Worm (Caenorhabditis elegans) whole organism, midembryonic: Measurements from ENCODE around the gene clec-22.

ENCODE experiments used
- T22C8.4 ChIP-seq: fragments of 200-800 bp; sonication (Bioruptor generic); IDR thresholded peaks from 2 replicates; pipeline ENCODE4 v1.3.6; 2022; ENCODE audit warnings: missing genetic modification characterization, missing compliant biosample characterization
- cog-1 ChIP-seq: sonication (generic microtip); optimal IDR thresholded peaks from 2 replicates; lab custom pipeline; 2016; ENCODE audit warnings: missing genetic modification characterization, missing compliant biosample characterization
- flt-1 ChIP-seq: fragments of 200-800 bp; sonication (Bioruptor generic); IDR thresholded peaks from 2 replicates; pipeline ENCODE4 v1.3.6; 2022; ENCODE audit warnings: missing genetic modification characterization, missing compliant biosample characterization
- klf-2 ChIP-seq: fragments of 200-800 bp; sonication (Bioruptor generic); conservative IDR thresholded peaks from 2 replicates; pipeline ENCODE4 v1.3.6; 2022; ENCODE audit warnings: missing genetic modification reagents, missing genetic modification characterization, missing compliant biosample characterization
- med-1 ChIP-seq: sonication (generic microtip); optimal IDR thresholded peaks from 2 replicates; lab custom pipeline; 2017; ENCODE audit warnings: missing genetic modification characterization, mild to moderate bottlenecking, missing compliant biosample characterization, antibody characterized with exemption, missing genetic modification reagents; ENCODE audit not compliant: insufficient read depth
- ref-1 ChIP-seq: fragments of 200-800 bp; sonication (Bioruptor generic); conservative IDR thresholded peaks from 2 replicates; pipeline ENCODE4 v1.3.6; 2022; ENCODE audit warnings: missing genetic modification reagents, missing genetic modification characterization, missing compliant biosample characterization
- tab-1 ChIP-seq: fragments of 200-800 bp; sonication (Bioruptor generic); IDR thresholded peaks from 2 replicates; pipeline ENCODE4 v1.3.6; 2022; ENCODE audit warnings: missing genetic modification characterization, missing compliant biosample characterization
- ztf-23 ChIP-seq: fragments of 200-800 bp; sonication (Bioruptor generic); IDR thresholded peaks from 2 replicates; pipeline ENCODE4 v1.3.6; 2022; ENCODE audit warnings: missing genetic modification reagents, missing genetic modification characterization, missing compliant biosample characterization
- ztf-29 ChIP-seq: fragments of 200-800 bp; sonication (Bioruptor generic); IDR thresholded peaks from 2 replicates; pipeline ENCODE4 v1.3.6; 2022; ENCODE audit warnings: missing genetic modification reagents, missing genetic modification characterization, missing compliant biosample characterization

Gene clec-22

DNA sequence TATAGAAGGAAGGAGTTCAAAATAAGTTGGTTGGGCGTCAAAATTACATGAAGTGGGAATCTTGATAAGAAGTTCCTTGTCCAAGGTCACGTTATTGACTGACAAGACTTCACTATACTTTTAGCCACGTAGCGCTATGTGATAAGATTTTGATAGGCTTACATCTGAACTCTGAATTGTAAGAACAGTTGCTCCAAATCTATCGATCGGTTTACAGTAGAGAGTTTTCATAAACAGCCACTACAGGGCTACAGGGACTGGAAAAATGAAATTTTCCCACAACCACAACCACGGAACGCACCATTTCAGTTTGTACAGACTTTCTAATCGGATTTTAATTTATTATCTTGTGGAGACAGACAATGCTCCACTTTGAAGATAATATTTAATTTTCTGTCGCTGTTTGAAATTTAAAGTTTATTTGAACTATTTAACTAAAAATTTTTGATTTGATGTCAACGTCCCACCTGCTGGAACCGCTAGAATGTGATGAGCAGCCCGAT is at the start of gene clec-22, which contains the start of gene clec-31:
Gene clec-22 (plus strand): TSS at position 453 of the 503 bp plus-strand sequence.
Gene clec-31 (minus strand): TSS at position 101 of the 503 bp plus-strand sequence.
- TF ChIP-seq flt-1 (GFP tag; lab: Robert Waterston, UW) (no peak), ztf-29 (GFP tag; lab: Robert Waterston, UW) (no peak), med-1 (GFP tag; lab: Kevin White, UChicago) (no peak), cog-1 (tag; lab: Kevin White, UChicago) (no peak), klf-2 (GFP tag; lab: Robert Waterston, UW) (no peak), ref-1 (GFP tag; lab: Robert Waterston, UW) (no peak), ztf-23 (GFP tag; lab: Robert Waterston, UW) (no peak), T22C8.4 (no peak), tab-1 (no peak)

DNA sequence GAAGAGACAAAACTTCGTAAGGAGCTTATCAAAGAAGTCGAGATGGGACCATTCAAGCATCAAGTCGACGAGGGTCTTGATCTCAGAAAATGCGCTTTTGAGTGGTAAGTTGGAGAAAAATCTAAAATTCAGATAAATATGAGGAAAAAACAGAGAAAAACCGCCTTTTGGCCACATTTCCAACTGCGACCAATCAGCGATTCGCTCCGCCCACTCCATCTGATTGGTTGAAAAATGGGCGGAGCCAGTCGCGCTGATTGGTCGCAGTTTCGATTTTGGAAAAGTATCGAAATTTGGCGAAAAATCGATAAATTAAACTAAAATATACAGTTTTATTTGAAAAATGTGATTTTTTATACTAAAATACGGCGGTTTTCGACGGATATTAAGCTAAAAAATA is 46.4 kb upstream of the clec-22 start:
- TF ChIP-seq ref-1 (GFP tag; lab: Robert Waterston, UW) (no peak), klf-2 (GFP tag; lab: Robert Waterston, UW) (no peak)

DNA sequence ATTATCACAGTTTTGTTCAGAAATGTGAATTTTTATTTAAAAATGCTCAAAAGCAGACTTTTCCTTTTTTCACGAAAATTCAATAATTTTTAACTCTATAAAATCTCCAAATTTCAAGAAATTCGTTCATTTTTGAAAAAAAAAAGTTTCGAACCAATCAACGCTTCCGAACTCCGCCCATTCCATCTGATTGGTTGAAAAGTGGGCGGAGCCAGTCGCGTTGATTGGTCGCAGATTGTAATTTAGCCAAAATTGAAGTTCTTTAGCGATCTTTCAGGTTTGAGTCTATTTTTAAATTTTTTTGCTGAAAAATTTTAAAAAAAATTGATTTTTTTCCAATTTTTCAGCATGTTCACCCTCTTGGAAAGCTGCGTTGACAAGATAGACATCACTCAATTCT is 45.9 kb upstream of the clec-22 start:
- TF ChIP-seq tab-1 (no peak), T22C8.4 (no peak), ref-1 (GFP tag; lab: Robert Waterston, UW) (no peak), med-1 (GFP tag; lab: Kevin White, UChicago) (no peak), flt-1 (GFP tag; lab: Robert Waterston, UW) (no peak), klf-2 (GFP tag; lab: Robert Waterston, UW) (no peak), ztf-29 (GFP tag; lab: Robert Waterston, UW) (no peak), ztf-23 (GFP tag; lab: Robert Waterston, UW) (no peak), cog-1 (tag; lab: Kevin White, UChicago) (no peak)

DNA sequence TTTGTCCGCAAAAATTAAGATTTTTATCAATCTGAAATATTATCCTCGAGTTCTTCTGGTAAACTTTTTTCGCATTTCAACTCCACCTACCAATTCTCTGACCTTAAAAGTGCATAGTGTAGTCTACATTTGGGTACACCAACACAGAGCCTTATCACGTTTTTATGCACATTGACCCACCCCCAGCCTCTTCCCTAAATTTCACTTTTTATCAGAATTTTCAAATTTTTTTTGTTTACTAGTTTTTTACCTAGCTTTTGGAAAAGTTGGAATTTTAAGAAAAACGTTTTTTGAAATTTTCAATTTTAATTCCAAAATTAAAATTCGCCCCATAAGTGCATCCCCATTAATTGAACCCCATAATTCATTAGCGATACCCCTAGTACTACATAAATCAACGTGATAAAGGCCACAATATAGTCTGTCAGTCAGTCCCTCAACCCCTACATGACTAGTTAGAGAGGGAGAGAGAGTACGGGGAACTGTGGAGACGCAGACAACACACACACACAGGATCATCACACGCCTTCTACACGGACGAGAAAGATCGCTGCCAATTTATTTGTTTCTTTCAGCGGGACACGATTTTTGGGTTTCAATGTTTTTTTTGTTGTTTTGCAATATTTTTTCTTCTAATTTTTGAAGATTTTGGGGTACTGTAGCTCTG is 43.6 kb upstream of the clec-22 start:
- TF ChIP-seq flt-1 (GFP tag; lab: Robert Waterston, UW) = no peak
- no peak for TF ChIP-seq ztf-29 (GFP tag; lab: Robert Waterston, UW)
- TF ChIP-seq ztf-23 (GFP tag; lab: Robert Waterston, UW) = no peak
- TF ChIP-seq klf-2 (GFP tag; lab: Robert Waterston, UW) = no peak
- no peak for TF ChIP-seq cog-1 (tag; lab: Kevin White, UChicago)
- no peak for TF ChIP-seq med-1 (GFP tag; lab: Kevin White, UChicago)

DNA sequence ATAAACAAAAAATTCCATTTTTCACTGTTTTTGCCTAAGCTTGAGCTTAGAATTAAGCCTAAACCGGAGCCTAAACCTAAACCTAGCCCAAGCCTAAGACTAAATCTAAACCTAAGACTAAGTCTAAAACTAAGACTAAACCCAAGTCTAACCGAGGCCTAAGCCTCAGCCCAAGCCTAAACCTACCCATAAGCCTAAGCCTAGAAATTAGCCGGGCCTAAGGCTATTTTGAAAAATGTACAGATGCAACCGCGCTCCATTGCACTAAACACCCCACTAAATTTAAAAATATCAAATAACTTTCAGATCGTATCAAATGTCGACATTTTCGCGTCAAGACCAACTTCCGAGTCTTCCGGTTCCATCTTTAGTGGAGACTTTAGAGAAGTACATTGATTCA is 43.0 kb upstream of the clec-22 start, which contains the start of gene T20B3.1:
Gene T20B3.1 (plus strand): TSS at position 301 of the 400 bp plus-strand sequence.
- no peak for TF ChIP-seq ref-1 (GFP tag; lab: Robert Waterston, UW)
- no peak for TF ChIP-seq tab-1
- no peak for TF ChIP-seq med-1 (GFP tag; lab: Kevin White, UChicago)
- TF ChIP-seq flt-1 (GFP tag; lab: Robert Waterston, UW) = no peak
- TF ChIP-seq ztf-23 (GFP tag; lab: Robert Waterston, UW) = no peak
- TF ChIP-seq cog-1 (tag; lab: Kevin White, UChicago) = no peak
- no peak for TF ChIP-seq T22C8.4
- TF ChIP-seq klf-2 (GFP tag; lab: Robert Waterston, UW) = no peak
- TF ChIP-seq ztf-29 (GFP tag; lab: Robert Waterston, UW) = no peak

DNA sequence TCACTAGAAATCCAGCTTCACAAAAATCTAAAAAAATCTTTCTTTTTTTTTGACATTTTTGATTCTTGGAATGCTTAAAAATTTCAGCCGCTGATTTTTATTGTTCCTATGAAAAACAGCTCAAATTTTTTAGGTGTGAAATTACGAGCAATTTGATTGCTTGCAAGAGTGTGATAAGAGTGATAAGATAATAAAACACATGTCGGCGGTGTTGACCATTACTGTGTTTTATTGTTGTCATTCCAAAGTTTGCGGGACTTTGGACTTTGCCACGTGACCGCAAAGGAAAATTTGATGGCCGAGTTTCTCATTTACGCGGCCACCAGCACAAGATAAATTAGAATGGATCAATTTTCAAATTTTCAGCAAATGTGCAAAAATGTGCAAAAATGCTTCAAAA is 41.5 kb upstream of the clec-22 start:
- TF ChIP-seq T22C8.4 (no peak), ztf-23 (GFP tag; lab: Robert Waterston, UW) (no peak), klf-2 (GFP tag; lab: Robert Waterston, UW) (no peak), flt-1 (GFP tag; lab: Robert Waterston, UW) (no peak), cog-1 (tag; lab: Kevin White, UChicago) (no peak), med-1 (GFP tag; lab: Kevin White, UChicago) (no peak), tab-1 (no peak), ref-1 (GFP tag; lab: Robert Waterston, UW) (no peak), ztf-29 (GFP tag; lab: Robert Waterston, UW) (no peak)

DNA sequence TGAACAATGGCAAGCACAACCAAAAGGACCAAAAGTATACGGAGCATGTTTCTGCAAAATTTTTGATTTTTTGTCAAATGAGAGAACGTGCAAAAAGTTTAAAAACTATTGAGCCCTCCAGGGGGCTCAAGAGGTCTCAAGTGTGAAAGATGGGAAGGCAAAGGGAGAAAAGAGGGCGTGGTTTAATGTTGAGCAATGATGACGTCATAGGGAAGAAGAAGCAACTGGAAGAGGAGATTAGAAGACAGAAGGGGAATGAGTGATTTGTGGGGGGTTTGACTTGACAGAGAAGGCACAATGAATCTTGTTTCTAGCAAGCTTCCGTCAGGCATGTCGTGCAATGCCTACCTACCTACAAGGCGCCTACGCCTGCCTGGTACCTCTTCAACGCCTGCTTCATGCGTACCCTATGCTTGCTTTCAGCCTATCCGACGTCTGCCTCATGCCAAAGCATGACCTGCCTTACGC is 36.9 kb upstream of the clec-22 start, which contains the start of gene T20B3.14:
Gene T20B3.14 (minus strand): TSS at position 51 of the 468 bp plus-strand sequence.
- no peak for TF ChIP-seq med-1 (GFP tag; lab: Kevin White, UChicago)

- no peak for TF ChIP-seq cog-1 (tag; lab: Kevin White, UChicago)
- no peak for TF ChIP-seq tab-1
- no peak for TF ChIP-seq med-1 (GFP tag; lab: Kevin White, UChicago)
- no peak for TF ChIP-seq ref-1 (GFP tag; lab: Robert Waterston, UW)
- TF ChIP-seq flt-1 (GFP tag; lab: Robert Waterston, UW) = no peak
- no peak for TF ChIP-seq ztf-23 (GFP tag; lab: Robert Waterston, UW)
- TF ChIP-seq T22C8.4 = no peak
- no peak for TF ChIP-seq ztf-29 (GFP tag; lab: Robert Waterston, UW)
- no peak for TF ChIP-seq klf-2 (GFP tag; lab: Robert Waterston, UW)
Observed at ce11 chrV:16827485-16827884, 30.7 kb upstream of the clec-22 start, which contains the start of gene srh-216. Gene srh-216, minus strand, starts transcription at chrV:16827585.

- TF ChIP-seq med-1 (GFP tag; lab: Kevin White, UChicago) (no peak), flt-1 (GFP tag; lab: Robert Waterston, UW) (no peak), T22C8.4 (no peak), klf-2 (GFP tag; lab: Robert Waterston, UW) (no peak), ztf-23 (GFP tag; lab: Robert Waterston, UW) (no peak), tab-1 (no peak), cog-1 (tag; lab: Kevin White, UChicago) (no peak), ztf-29 (GFP tag; lab: Robert Waterston, UW) (no peak), ref-1 (GFP tag; lab: Robert Waterston, UW) (no peak)
Observed at ce11 chrV:16829396-16829795, 28.8 kb upstream of the clec-22 start, which contains the start of gene srh-214. Gene srh-214, minus strand, starts transcription at chrV:16829755.
